Worm (Caenorhabditis elegans) whole organism, young adult: ENCODE measurements around the gene B0513.4.

ENCODE experiments used
- F33H1.4 ChIP-seq: fragments of 200-800 bp; sonication (Bioruptor generic); IDR thresholded peaks from 2 replicates; pipeline ENCODE4 v1.3.6; 2022; ENCODE audit warnings: missing genetic modification reagents, missing genetic modification characterization, missing compliant biosample characterization
- F37B4.10 ChIP-seq: fragments of 200-800 bp; sonication (Bioruptor generic); IDR thresholded peaks from 2 replicates; pipeline ENCODE4 v1.3.6; 2022; ENCODE audit warnings: missing genetic modification characterization, missing compliant biosample characterization
- F49E8.2 ChIP-seq: sonication (generic microtip); optimal IDR thresholded peaks from 3 replicates; lab custom pipeline; 2017; ENCODE audit warnings: missing genetic modification characterization, mild to moderate bottlenecking, missing compliant biosample characterization, antibody characterized with exemption, moderate library complexity; ENCODE audit not compliant: insufficient read depth
- F52B5.7 ChIP-seq: sonication (generic microtip); optimal IDR thresholded peaks from 2 replicates; lab custom pipeline; 2016; ENCODE audit warnings: mild to moderate bottlenecking, missing genetic modification characterization, missing compliant biosample characterization
- F57C9.4 ChIP-seq: sonication (generic microtip); optimal IDR thresholded peaks from 2 replicates; lab custom pipeline; 2017; ENCODE audit warnings: mild to moderate bottlenecking, missing genetic modification characterization, missing compliant biosample characterization
- K12H6.12 ChIP-seq: fragments of 200-800 bp; sonication (Bioruptor generic); optimal IDR thresholded peaks from 2 replicates; lab custom pipeline; 2018; ENCODE audit warnings: mild to moderate bottlenecking, missing genetic modification characterization, missing compliant biosample characterization
- Y53G8AR.9 ChIP-seq: fragments of 200-800 bp; sonication (Bioruptor generic); conservative IDR thresholded peaks from 2 replicates; pipeline ENCODE4 v1.3.6; 2022; ENCODE audit warnings: missing genetic modification reagents, missing genetic modification characterization, missing compliant biosample characterization
- Y79H2A.3 ChIP-seq: fragments of 200-800 bp; sonication (Bioruptor generic); conservative IDR thresholded peaks from 2 replicates; pipeline ENCODE4 v1.3.6; 2022; ENCODE audit warnings: missing genetic modification reagents, missing genetic modification characterization, missing compliant biosample characterization
- Y95B8A.8 ChIP-seq: fragments of 200-800 bp; sonication (Bioruptor generic); IDR thresholded peaks from 2 replicates; pipeline ENCODE4 v1.3.6; 2022; ENCODE audit warnings: missing genetic modification reagents, missing genetic modification characterization, missing compliant biosample characterization
- athp-1 ChIP-seq: sonication (generic microtip); optimal IDR thresholded peaks from 2 replicates; lab custom pipeline; 2017; ENCODE audit warnings: mild to moderate bottlenecking, missing genetic modification characterization, missing compliant biosample characterization
- attf-6 ChIP-seq: fragments of 200-800 bp; sonication (Bioruptor generic); IDR thresholded peaks from 2 replicates; pipeline ENCODE4 v1.3.6; 2022; ENCODE audit warnings: missing genetic modification reagents, missing genetic modification characterization, missing compliant biosample characterization
- cebp-1 ChIP-seq, 2 experiments: fragments of 200-800 bp in 1 of 2; sonication (Bioruptor generic) in 1 of 2; sonication (generic microtip) in 1 of 2; IDR thresholded peaks in 1 of 2; optimal IDR thresholded peaks in 1 of 2; 2 replicates each; pipeline versions ENCODE4 v1.3.6 to Lab custom; 2017 to 2022; ENCODE audit warnings: missing compliant biosample characterization in 2 of 2, missing genetic modification characterization in 2 of 2, mild to moderate bottlenecking in 1 of 2, missing genetic modification reagents in 1 of 2, moderate library complexity in 1 of 2
- ceh-100 ChIP-seq: fragments of 200-800 bp; sonication (Bioruptor generic); IDR thresholded peaks from 2 replicates; pipeline ENCODE4 v1.3.6; 2022; ENCODE audit warnings: missing genetic modification reagents, missing genetic modification characterization, missing compliant biosample characterization
- ceh-40 ChIP-seq: fragments of 200-800 bp; sonication (Bioruptor generic); IDR thresholded peaks from 2 replicates; pipeline ENCODE4 v1.3.6; 2022; ENCODE audit warnings: missing genetic modification characterization, missing compliant biosample characterization
- ceh-58 ChIP-seq: fragments of 200-800 bp; sonication (Bioruptor generic); IDR thresholded peaks from 2 replicates; pipeline ENCODE4 v1.3.6; 2022; ENCODE audit warnings: missing genetic modification characterization, missing compliant biosample characterization
- ceh-91 ChIP-seq: fragments of 200-800 bp; sonication (Bioruptor generic); IDR thresholded peaks from 2 replicates; pipeline ENCODE4 v1.3.6; 2022; ENCODE audit warnings: missing genetic modification reagents, missing genetic modification characterization, missing compliant biosample characterization
- egl-18 ChIP-seq: fragments of 200-800 bp; sonication (Bioruptor generic); IDR thresholded peaks from 2 replicates; pipeline ENCODE4 v1.3.6; 2022; ENCODE audit warnings: missing genetic modification reagents, missing genetic modification characterization, missing compliant biosample characterization
- gei-17 ChIP-seq: fragments of 200-800 bp; sonication (Bioruptor generic); optimal IDR thresholded peaks from 2 replicates; lab custom pipeline; 2018; ENCODE audit warnings: mild to moderate bottlenecking, missing genetic modification characterization, missing compliant biosample characterization
- hlh-26 ChIP-seq: fragments of 200-800 bp; sonication (Bioruptor generic); conservative IDR thresholded peaks from 2 replicates; pipeline ENCODE4 v1.3.6; 2022; ENCODE audit warnings: missing genetic modification reagents, missing genetic modification characterization, missing compliant biosample characterization
- hrde-1 ChIP-seq: sonication (generic microtip); optimal IDR thresholded peaks from 2 replicates; lab custom pipeline; 2016; ENCODE audit warnings: missing genetic modification characterization, mild to moderate bottlenecking, missing compliant biosample characterization, moderate library complexity, missing genotype, missing genetic modification reagents, borderline replicate concordance
- hsf-1 ChIP-seq: fragments of 200-800 bp; sonication (Bioruptor generic); IDR thresholded peaks from 2 replicates; pipeline ENCODE4 v1.3.6; 2022; ENCODE audit warnings: missing genetic modification reagents, missing genetic modification characterization, missing compliant biosample characterization
- lsl-1 ChIP-seq: fragments of 200-800 bp; sonication (Bioruptor generic); optimal IDR thresholded peaks from 2 replicates; lab custom pipeline; 2018; ENCODE audit warnings: mild to moderate bottlenecking, missing genetic modification characterization, moderate library complexity, missing compliant biosample characterization
- madf-3 ChIP-seq: fragments of 200-800 bp; sonication (Bioruptor generic); IDR thresholded peaks from 2 replicates; pipeline ENCODE4 v1.3.6; 2022; ENCODE audit warnings: missing genetic modification reagents, missing genetic modification characterization, missing compliant biosample characterization
- madf-8 ChIP-seq: fragments of 200-800 bp; sonication (Bioruptor generic); conservative IDR thresholded peaks from 2 replicates; pipeline ENCODE4 v1.3.6; 2022; ENCODE audit warnings: missing genetic modification reagents, missing genetic modification characterization, missing compliant biosample characterization
- nfya-2 ChIP-seq: fragments of 200-800 bp; sonication (Bioruptor generic); IDR thresholded peaks from 2 replicates; pipeline ENCODE4 v1.3.6; 2022; ENCODE audit warnings: missing genetic modification reagents, missing genetic modification characterization, missing compliant biosample characterization
- nfyb-1 ChIP-seq: fragments of 200-800 bp; sonication (Bioruptor generic); IDR thresholded peaks from 2 replicates; pipeline ENCODE4 v1.3.6; 2022; ENCODE audit warnings: missing genetic modification reagents, missing genetic modification characterization, missing compliant biosample characterization
- nhr-90 ChIP-seq: sonication (generic microtip); optimal IDR thresholded peaks from 2 replicates; lab custom pipeline; 2016; ENCODE audit warnings: missing genotype, mild to moderate bottlenecking, missing genetic modification characterization, missing compliant biosample characterization
- snpc-1.3 ChIP-seq: sonication (generic microtip); optimal IDR thresholded peaks from 2 replicates; lab custom pipeline; 2017; ENCODE audit warnings: missing genetic modification characterization, mild to moderate bottlenecking, missing compliant biosample characterization, antibody characterized with exemption, moderate library complexity, missing genotype, missing genetic modification reagents; ENCODE audit not compliant: insufficient read depth
- snpc-3.4 ChIP-seq: sonication (generic microtip); optimal IDR thresholded peaks from 2 replicates; lab custom pipeline; 2017; ENCODE audit warnings: missing genetic modification characterization, mild to moderate bottlenecking, missing compliant biosample characterization, antibody characterized with exemption, moderate library complexity, missing genotype, missing genetic modification reagents
- snpc-4 ChIP-seq, 5 experiments: fragments of 150-350 bp in 1 of 5; sonication (generic microtip) in 4 of 5; optimal IDR thresholded peaks; 2 replicates each; lab custom pipeline; 2014 to 2018; ENCODE audit warnings: missing genetic modification characterization in 5 of 5, missing biosample characterization in 3 of 5, antibody characterized with exemption in 2 of 5, mild to moderate bottlenecking in 2 of 5, missing compliant biosample characterization in 2 of 5, missing genotype in 2 of 5, moderate library complexity in 2 of 5, missing genetic modification reagents in 1 of 5
- somi-1 ChIP-seq: fragments of 200-800 bp; sonication (Bioruptor generic); optimal IDR thresholded peaks from 2 replicates; lab custom pipeline; 2018; ENCODE audit warnings: mild to moderate bottlenecking, missing genetic modification characterization, missing compliant biosample characterization
- tbp1 ChIP-seq: fragments of 200-800 bp; sonication (Bioruptor generic); optimal IDR thresholded peaks from 2 replicates; lab custom pipeline; 2018; ENCODE audit warnings: mild to moderate bottlenecking, missing genetic modification characterization, missing compliant biosample characterization
- tbx-9 ChIP-seq: sonication (generic microtip); optimal IDR thresholded peaks from 2 replicates; lab custom pipeline; 2016; ENCODE audit warnings: borderline replicate concordance, missing genetic modification characterization, inconsistent platforms, missing compliant biosample characterization
- tlf-1 ChIP-seq: fragments of 200-800 bp; sonication (Bioruptor generic); optimal IDR thresholded peaks from 2 replicates; lab custom pipeline; 2018; ENCODE audit warnings: mild to moderate bottlenecking, missing genetic modification characterization, missing compliant biosample characterization
- zfh-2 ChIP-seq: fragments of 200-800 bp; sonication (Bioruptor generic); conservative IDR thresholded peaks from 2 replicates; pipeline ENCODE4 v1.3.6; 2022; ENCODE audit warnings: missing genetic modification reagents, missing genetic modification characterization, missing compliant biosample characterization

B0513.4 gene

DNA sequence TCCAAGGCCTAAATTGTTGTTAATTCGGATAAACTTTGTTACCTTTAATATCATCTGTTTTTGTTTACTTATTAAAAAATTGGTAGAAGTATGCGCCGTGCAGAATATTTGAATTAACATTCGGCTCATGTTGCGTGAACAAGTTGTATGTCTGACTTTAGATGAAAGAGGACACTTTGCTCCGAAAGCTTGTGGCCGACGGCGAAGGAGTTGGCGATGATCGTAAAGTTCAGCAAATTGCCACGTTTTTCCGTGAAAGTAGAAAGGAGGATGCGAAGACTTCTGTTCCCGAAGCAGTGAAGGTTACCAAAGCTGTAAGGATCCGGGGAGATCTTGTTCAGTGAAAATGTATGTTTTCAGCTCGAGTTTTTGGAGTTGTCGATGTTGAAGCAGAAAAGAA lies 2.6 kb downstream of the B0513.4 start, which contains the start of gene thoc-7 (continued):
- TF ChIP-seq ceh-58 (GFP tag; lab: Robert Waterston, UW) (peak; percentile 89; the same call in 1 of the 2 replicates), Y53G8AR.9 (peak; percentile 77), egl-18 (GFP tag; lab: Robert Waterston, UW) (0 out of 2 replicates have a peak, but pooled peaks have one; percentile 15), tbp1 (GFP tag; lab: Kevin White, UChicago) (peak; percentile 71), ceh-100 (GFP tag; lab: Robert Waterston, UW) (0 out of 2 replicates have a peak, but pooled peaks have one; percentile 39), athp-1 (tag; lab: Kevin White, UChicago) (peak; percentile 57), snpc-3.4 (tag; lab: Kevin White, UChicago) (peak; percentile 83), tlf-1 (peak; percentile 56), ceh-91 (GFP tag; lab: Robert Waterston, UW) (no peak), F57C9.4 (tag; lab: Kevin White, UChicago) (no peak), zfh-2 (GFP tag; lab: Robert Waterston, UW) (0 out of 2 replicates have a peak, but pooled peaks have one; percentile 13), madf-8 (GFP tag; lab: Robert Waterston, UW) (no peak), snpc-1.3 (tag; lab: Kevin White, UChicago) (peak; percentile 41), tbx-9 (tag; lab: Kevin White, UChicago) (no peak), ceh-40 (0 out of 2 replicates have a peak, but pooled peaks have one; percentile 52), somi-1 (GFP tag; lab: Kevin White, UChicago) (no peak), hlh-26 (GFP tag; lab: Robert Waterston, UW) (no peak), F52B5.7 (tag; lab: Kevin White, UChicago) (peak; percentile 15), nfya-2 (0 out of 2 replicates have a peak, but pooled peaks have one; percentile 60), nhr-90 (tag; lab: Kevin White, UChicago) (no peak), madf-3 (GFP tag; lab: Robert Waterston, UW) (peak; percentile 75), hsf-1 (peak; percentile 80), cebp-1 (GFP tag; IDR thresholded peaks at IDR 0.05; lab: Robert Waterston, UW) (no peak), cebp-1 (tag; optimal IDR thresholded peaks at IDR 0.05; lab: Kevin White, UChicago) (peak; percentile 18), F49E8.2 (tag; lab: Kevin White, UChicago) (peak; percentile 84), Y79H2A.3 (GFP tag; lab: Robert Waterston, UW) (no peak), hrde-1 (tag; lab: Kevin White, UChicago) (peak; percentile 50), K12H6.12 (tag; lab: Kevin White, UChicago) (peak; percentile 4)

DNA sequence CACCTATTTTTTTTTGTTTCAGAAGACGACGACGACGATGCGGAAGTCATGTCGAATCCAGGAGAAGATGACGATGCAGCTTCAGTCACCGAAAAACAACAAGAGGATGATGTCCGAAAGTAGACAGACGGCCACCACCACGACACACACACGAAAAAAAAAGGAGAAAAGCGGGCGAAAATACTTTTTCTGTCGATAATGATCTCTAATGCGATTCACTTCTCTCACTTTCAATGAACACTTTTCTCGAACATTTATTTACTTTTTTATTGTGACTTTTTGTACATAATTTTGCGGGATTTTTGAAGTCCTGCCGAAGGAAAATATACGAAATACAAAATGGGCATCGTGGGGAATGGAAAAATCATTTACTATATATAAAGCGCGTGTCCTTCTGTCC lies 4.0 kb downstream of the B0513.4 start:
- no peak for TF ChIP-seq Y95B8A.8
- no peak for TF ChIP-seq snpc-4 (GFP tag; optimal IDR thresholded peaks at IDR 0.05; lab: Kevin White, UChicago)
- peak in 1 of 4 experiments; percentile 50 for TF ChIP-seq snpc-4 (tag; optimal IDR thresholded peaks at IDR 0.05; lab: Kevin White, UChicago)
- no peak for TF ChIP-seq nfyb-1
- peak; percentile 69 for TF ChIP-seq attf-6
- TF ChIP-seq gei-17: no peak

DNA sequence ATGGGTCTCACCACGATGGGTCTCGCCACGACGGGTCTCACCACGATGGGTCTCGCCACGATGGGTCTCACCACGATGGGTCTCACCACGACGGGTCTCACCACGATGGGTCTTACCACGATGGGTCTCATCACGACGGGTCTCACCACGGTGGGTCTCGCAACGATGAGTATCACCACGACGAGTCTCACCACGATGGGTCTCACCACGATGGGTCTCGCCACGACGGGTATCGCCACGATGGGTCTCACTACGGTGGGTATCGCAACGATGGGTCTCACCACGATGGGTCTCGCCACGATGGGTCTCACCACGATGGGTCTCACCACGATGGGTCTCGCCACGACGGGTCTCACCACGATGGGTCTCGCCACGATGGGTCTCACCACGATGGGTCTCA lies 4.5 kb downstream of the B0513.4 start:
- TF ChIP-seq lsl-1 (GFP tag; lab: Kevin White, UChicago) (peak; percentile 17), zfh-2 (GFP tag; lab: Robert Waterston, UW) (peak; percentile 32; the same call in 1 of the 2 replicates), madf-3 (GFP tag; lab: Robert Waterston, UW) (0 out of 2 replicates have a peak, but pooled peaks have one; percentile 6), F33H1.4 (GFP tag; lab: Robert Waterston, UW) (peak; percentile 62), F37B4.10 (GFP tag; lab: Robert Waterston, UW) (0 out of 2 replicates have a peak, but pooled peaks have one; percentile 1)
